Worm (Caenorhabditis elegans): ENCODE measurements around the gene clip-1.
A peak's percentile ranks its signal among the peaks of the same experiment; 100 is the strongest.

DNA sequence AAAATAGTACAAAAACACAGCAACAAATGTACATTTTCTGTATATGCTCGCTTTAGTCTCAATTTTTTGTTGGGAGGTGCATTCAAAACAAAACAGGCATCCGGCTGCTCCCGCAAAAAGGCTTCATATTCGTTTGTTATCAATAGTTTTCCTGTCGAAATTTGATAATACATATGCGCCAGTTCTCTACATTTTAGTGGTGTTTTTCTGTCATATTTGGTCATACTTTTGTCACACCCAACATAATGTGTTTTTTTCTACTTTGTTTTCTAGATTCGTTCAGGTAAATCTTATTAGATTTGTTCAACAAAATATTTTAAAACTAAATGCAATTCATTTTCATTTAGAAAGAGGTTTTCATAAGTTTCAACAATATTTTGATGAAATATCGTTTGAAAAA is 10.4 kb downstream of the clip-1 start:
- TF ChIP-seq fkh-2 (tag; optimal IDR thresholded peaks at IDR 0.05) = no peak
- no peak for TF ChIP-seq zag-1 (tag; optimal IDR thresholded peaks at IDR 0.05)
- no peak for TF ChIP-seq pqm-1 (tag; optimal IDR thresholded peaks at IDR 0.05)
- TF ChIP-seq elt-2 (tag; optimal IDR thresholded peaks at IDR 0.05) = peak; percentile 46
- no peak for TF ChIP-seq unc-62 (GFP tag; optimal IDR thresholded peaks at IDR 0.05)
- TF ChIP-seq fkh-10 (GFP tag; optimal IDR thresholded peaks at IDR 0.05) = no peak
- no peak for TF ChIP-seq nfya-1 (tag; optimal IDR thresholded peaks at IDR 0.05; ENCODE audit: insufficient read depth)
- no peak for TF ChIP-seq snpc-4 (tag; optimal IDR thresholded peaks at IDR 0.05)
- no peak for TF ChIP-seq R02D3.7 (tag; optimal IDR thresholded peaks at IDR 0.05)
- TF ChIP-seq ztf-11 (tag; optimal IDR thresholded peaks at IDR 0.05) = no peak
- no peak for TF ChIP-seq elt-3 (tag; optimal IDR thresholded peaks at IDR 0.05)
- TF ChIP-seq nhr-28 (tag; optimal IDR thresholded peaks at IDR 0.05) = no peak
